Worm (Caenorhabditis elegans) whole organism, L3 larva: ENCODE results near the gene BE0003N10.6.

ENCODE experiments used
- lin-15B ChIP-seq: fragments of 150-350 bp; optimal IDR thresholded peaks from 2 replicates; lab custom pipeline; 2014; ENCODE audit warnings: missing biosample characterization, missing genetic modification characterization
- nhr-76 ChIP-seq: fragments of 150-350 bp; sonication (generic microtip); optimal IDR thresholded peaks from 5 replicates; lab custom pipeline; 2014; ENCODE audit warnings: missing biosample characterization, missing genetic modification characterization
- unc-39 ChIP-seq: sonication (generic microtip); optimal IDR thresholded peaks from 4 replicates; lab custom pipeline; 2017; ENCODE audit warnings: missing biosample characterization, missing genetic modification characterization
- zag-1 ChIP-seq: fragments of 150-350 bp; optimal IDR thresholded peaks from 2 replicates; lab custom pipeline; 2014; ENCODE audit warnings: missing biosample characterization, missing genetic modification characterization
- ztf-11 ChIP-seq: fragments of 150-350 bp; optimal IDR thresholded peaks from 2 replicates; lab custom pipeline; 2014; ENCODE audit warnings: missing biosample characterization, missing genetic modification characterization
- ztf-4 ChIP-seq: fragments of 150-350 bp; optimal IDR thresholded peaks from 2 replicates; lab custom pipeline; 2014; ENCODE audit warnings: missing biosample characterization, missing genetic modification characterization

DNA sequence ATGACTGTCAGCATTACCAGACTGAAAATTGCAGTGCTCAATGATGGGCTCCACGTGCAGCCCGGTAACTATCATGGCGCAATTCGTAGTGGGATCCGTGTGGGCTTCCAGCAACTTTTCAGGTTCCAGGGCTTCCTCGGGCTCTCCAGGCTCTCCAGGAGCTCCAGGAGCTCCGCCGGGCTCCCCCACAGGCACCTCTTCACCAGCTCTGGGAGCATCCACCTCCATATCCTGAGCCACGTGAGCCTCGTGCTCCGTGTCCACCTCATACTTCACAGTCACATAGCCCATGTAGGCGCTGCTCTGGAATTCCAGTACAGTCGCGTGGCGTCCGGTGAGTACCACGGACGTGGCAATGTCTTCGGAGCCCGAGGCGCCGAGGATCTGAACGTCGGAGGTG lies 8.0 kb downstream of the BE0003N10.6 start:
- TF ChIP-seq unc-39 (tag; lab: Kevin White, UChicago): no peak
- TF ChIP-seq zag-1 (tag; lab: Kevin White, UChicago): no peak
- TF ChIP-seq ztf-4 (tag; lab: Kevin White, UChicago): no peak
- no peak for TF ChIP-seq ztf-11 (tag; lab: Kevin White, UChicago)
- no peak for TF ChIP-seq lin-15B (tag; lab: Kevin White, UChicago)
- TF ChIP-seq nhr-76 (tag; lab: Kevin White, UChicago): no peak
